Fruit fly (Drosophila melanogaster) whole organism: Measurements from ENCODE around the gene Or71a.

ENCODE experiments used
- EcR ChIP-seq, 2 experiments: fragments of >200 bp; optimal IDR thresholded peaks; 2 replicates each; lab custom pipeline; 2017; ENCODE audit warnings: missing biosample characterization in 2 of 2, missing genetic modification characterization in 2 of 2, missing genetic modification reagents in 2 of 2
- psq ChIP-seq: fragments of >200 bp; optimal IDR thresholded peaks from 2 replicates; lab custom pipeline; 2017

dm6 chr3L:15034061-15034713 lies 44.1 kb downstream of the Or71a start:
- TF ChIP-seq psq (lab: Kevin White, UChicago), result no peak
- no peak for TF ChIP-seq EcR (GFP tag; optimal IDR thresholded peaks at IDR 0.05; lab: Kevin White, UChicago)
